Fruit fly (Drosophila melanogaster): ENCODE measurements around the gene shtd.

DNA sequence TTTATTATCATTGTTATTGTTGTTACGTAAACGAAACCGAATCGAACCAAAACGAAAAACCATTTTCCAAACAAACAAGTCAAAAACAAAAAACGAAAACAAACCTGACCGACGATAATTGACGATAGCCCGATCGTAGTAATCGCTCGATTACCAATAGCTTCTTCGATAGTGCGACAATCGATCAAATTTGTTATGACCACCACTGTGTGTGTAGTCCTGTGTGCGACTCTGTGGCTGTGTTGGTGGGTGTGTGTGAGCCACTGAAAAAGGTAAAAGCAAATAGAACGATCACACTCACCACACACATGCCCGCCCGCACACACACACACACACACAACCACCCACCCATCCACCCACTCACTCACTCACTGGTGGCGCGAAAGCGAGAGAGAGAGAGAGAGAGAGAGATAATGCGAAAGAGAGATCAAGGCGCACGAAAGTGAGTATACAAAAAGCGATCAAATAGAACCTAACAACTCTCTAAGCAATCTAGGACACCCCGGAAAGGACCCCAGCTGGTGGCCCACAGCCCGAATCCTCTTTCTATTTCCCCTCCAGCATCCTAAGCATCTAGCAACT, 22.3 kb upstream of the shtd start:
- TF ChIP-seq CG12769 (tag; optimal IDR thresholded peaks at IDR 0.05) (no peak), en (GFP tag; optimal IDR thresholded peaks at IDR 0.05) (no peak)

Measured in whole organism, embryonic.